Worm (Caenorhabditis elegans): ENCODE data around the gene rab-39.

DNA sequence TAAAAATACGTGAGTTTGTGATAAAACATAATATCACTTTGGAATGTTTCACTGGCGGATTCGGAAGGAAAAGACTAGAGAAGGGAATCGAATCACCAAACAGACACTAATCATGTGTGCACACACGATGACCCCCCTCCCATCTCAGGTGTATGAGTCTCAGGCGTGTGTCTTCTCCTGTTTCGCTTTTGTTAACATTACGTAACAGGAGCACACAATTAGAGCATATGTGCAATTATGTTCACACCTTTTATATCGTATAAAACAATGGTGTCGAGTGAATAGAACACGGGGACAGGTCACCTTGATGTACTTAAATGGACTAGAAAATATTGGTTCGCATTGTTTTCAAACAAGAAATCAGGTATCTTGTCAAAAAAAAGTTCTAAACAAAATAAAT is 5.9 kb downstream of the rab-39 start:
- TF ChIP-seq unc-62 (GFP tag; optimal IDR thresholded peaks at IDR 0.05) (no peak), unc-39 (tag; optimal IDR thresholded peaks at IDR 0.05) (peak; percentile 38), elt-1 (tag; optimal IDR thresholded peaks at IDR 0.05; ENCODE audit: borderline replicate concordance, insufficient read depth) (no peak), lsy-2 (tag; optimal IDR thresholded peaks at IDR 0.05) (no peak), ztf-11 (tag; optimal IDR thresholded peaks at IDR 0.05) (no peak), ces-1 (GFP tag; optimal IDR thresholded peaks at IDR 0.05) (no peak), blmp-1 (tag; optimal IDR thresholded peaks at IDR 0.05) (no peak), snpc-4 (tag; optimal IDR thresholded peaks at IDR 0.05) (no peak), elt-3 (tag; optimal IDR thresholded peaks at IDR 0.05) (no peak), nhr-28 (tag; optimal IDR thresholded peaks at IDR 0.05) (no peak), sem-2 (GFP tag; optimal IDR thresholded peaks at IDR 0.05) (no peak), mls-2 (tag; optimal IDR thresholded peaks at IDR 0.05) (no peak), M03D4.4 (tag; optimal IDR thresholded peaks at IDR 0.05) (no peak)
